Worm (Caenorhabditis elegans) whole organism, L4 larva: Measurements from ENCODE around the gene csn-1.
A peak's percentile ranks its signal among the peaks of the same experiment; 100 is the strongest.

Experiments
- F10B5.3 ChIP-seq: sonication (generic microtip); optimal IDR thresholded peaks from 2 replicates; lab custom pipeline; 2016; ENCODE audit warnings: mild to moderate bottlenecking, missing genetic modification characterization, missing compliant biosample characterization
- F37D6.2 ChIP-seq: sonication (generic microtip); optimal IDR thresholded peaks from 2 replicates; lab custom pipeline; 2016; ENCODE audit warnings: mild to moderate bottlenecking, missing genetic modification characterization, missing compliant biosample characterization
- T20F7.1 ChIP-seq: fragments of 200-800 bp; sonication (Bioruptor generic); optimal IDR thresholded peaks from 2 replicates; lab custom pipeline; 2018; ENCODE audit warnings: mild to moderate bottlenecking, missing genetic modification characterization, missing compliant biosample characterization
- T26A8.4 ChIP-seq: fragments of 200-800 bp; sonication (Bioruptor generic); IDR thresholded peaks from 2 replicates; pipeline ENCODE4 v1.3.6; 2022; ENCODE audit warnings: missing genetic modification characterization, missing compliant biosample characterization
- Y5F2A.4 ChIP-seq: fragments of 200-800 bp; sonication (Bioruptor generic); optimal IDR thresholded peaks from 2 replicates; lab custom pipeline; 2018; ENCODE audit warnings: mild to moderate bottlenecking, missing genetic modification characterization, missing compliant biosample characterization
- ZK546.5 ChIP-seq, 2 experiments: sonication (generic microtip); optimal IDR thresholded peaks; 2 replicates each; lab custom pipeline; 2017; ENCODE audit warnings: missing biosample characterization in 2 of 2, missing genetic modification characterization in 2 of 2
- aha-1 ChIP-seq: fragments of 150-350 bp; peaks from one replicate; lab custom pipeline; 2014; ENCODE audit warnings: missing biosample characterization, missing genetic modification characterization
- aly-2 ChIP-seq: sonication (generic microtip); optimal IDR thresholded peaks from 2 replicates; lab custom pipeline; 2018; ENCODE audit warnings: missing biosample characterization, missing genetic modification characterization
- arid-1 ChIP-seq: fragments of 200-800 bp; sonication (Bioruptor generic); conservative IDR thresholded peaks from 2 replicates; pipeline ENCODE4 v1.3.6; 2022; ENCODE audit warnings: missing genetic modification reagents, missing genetic modification characterization, missing compliant biosample characterization
- attf-4 ChIP-seq: sonication (generic microtip); optimal IDR thresholded peaks from 3 replicates; lab custom pipeline; 2017; ENCODE audit warnings: missing biosample characterization, missing genetic modification characterization
- ceh-28 ChIP-seq: fragments of 150-350 bp; optimal IDR thresholded peaks from 2 replicates; lab custom pipeline; 2014; ENCODE audit warnings: missing biosample characterization, missing genetic modification reagents, missing genetic modification characterization
- ceh-62 ChIP-seq: sonication (generic microtip); optimal IDR thresholded peaks from 2 replicates; lab custom pipeline; 2017; ENCODE audit warnings: missing biosample characterization, missing genetic modification characterization
- ctbp-1 ChIP-seq: fragments of 200-800 bp; sonication (Bioruptor generic); IDR thresholded peaks from 2 replicates; pipeline ENCODE4 v1.3.6; 2022; ENCODE audit warnings: missing genetic modification reagents, missing genetic modification characterization, missing compliant biosample characterization
- daf-16 ChIP-seq, 3 experiments: sonication (generic microtip); optimal IDR thresholded peaks; 2 replicates each; lab custom pipeline; 2016 to 2017; ENCODE audit warnings: missing genetic modification characterization in 3 of 3, missing genetic modification reagents in 3 of 3, mild to moderate bottlenecking in 2 of 3, missing compliant biosample characterization in 2 of 3, missing biosample characterization in 1 of 3, moderate library complexity in 1 of 3
- dmd-6 ChIP-seq: fragments of 200-800 bp; sonication (Bioruptor generic); IDR thresholded peaks from 2 replicates; pipeline ENCODE4 v1.3.6; 2022; ENCODE audit warnings: missing genetic modification reagents, missing genetic modification characterization, missing compliant biosample characterization
- dmd-8 ChIP-seq: fragments of 200-800 bp; sonication (Bioruptor generic); IDR thresholded peaks from 2 replicates; pipeline ENCODE4 v1.3.6; 2022; ENCODE audit warnings: missing genetic modification characterization, missing compliant biosample characterization
- duxl-1 ChIP-seq: sonication (generic microtip); optimal IDR thresholded peaks from 2 replicates; lab custom pipeline; 2016; ENCODE audit warnings: mild to moderate bottlenecking, missing genetic modification characterization, moderate library complexity, missing compliant biosample characterization; ENCODE audit not compliant: poor library complexity
- egl-43 ChIP-seq: fragments of 200-800 bp; sonication (Bioruptor generic); IDR thresholded peaks from 2 replicates; pipeline ENCODE4 v1.3.6; 2022; ENCODE audit warnings: missing genetic modification reagents, missing genetic modification characterization, missing compliant biosample characterization
- hlh-30 ChIP-seq: sonication (generic microtip); optimal IDR thresholded peaks from 2 replicates; lab custom pipeline; 2017; ENCODE audit warnings: antibody characterized with exemption, mild to moderate bottlenecking, missing genetic modification characterization, missing compliant biosample characterization; ENCODE audit not compliant: insufficient read depth
- hmg-1.1 ChIP-seq: fragments of 200-800 bp; sonication (Bioruptor generic); IDR thresholded peaks from 2 replicates; pipeline ENCODE4 v1.3.6; 2022; ENCODE audit warnings: missing genetic modification reagents, missing genetic modification characterization, missing compliant biosample characterization
- lim-7 ChIP-seq: fragments of 200-800 bp; sonication (Bioruptor generic); IDR thresholded peaks from 2 replicates; pipeline ENCODE4 v1.3.6; 2022; ENCODE audit warnings: missing genetic modification characterization, missing compliant biosample characterization
- lin-29 ChIP-seq: fragments of 200-800 bp; sonication (Bioruptor generic); IDR thresholded peaks from 2 replicates; pipeline ENCODE4 v1.3.6; 2022; ENCODE audit warnings: missing genetic modification reagents, missing genetic modification characterization, missing compliant biosample characterization
- lir-3 ChIP-seq: sonication (generic microtip); optimal IDR thresholded peaks from 2 replicates; lab custom pipeline; 2016; ENCODE audit warnings: mild to moderate bottlenecking, missing genetic modification characterization, missing compliant biosample characterization
- mdl-1 ChIP-seq, 2 experiments: fragments of 150-350 bp in 1 of 2; sonication (generic microtip) in 1 of 2; optimal IDR thresholded peaks; 2 replicates each; lab custom pipeline; 2014 to 2017; ENCODE audit warnings: missing biosample characterization in 2 of 2, missing genetic modification characterization in 2 of 2
- mdt-29 ChIP-seq: fragments of 200-800 bp; sonication (Bioruptor generic); IDR thresholded peaks from 2 replicates; pipeline ENCODE4 v1.3.6; 2022; ENCODE audit warnings: missing genetic modification reagents, missing genetic modification characterization, missing compliant biosample characterization
- mxl-3 ChIP-seq: fragments of 200-800 bp; sonication (Bioruptor generic); optimal IDR thresholded peaks from 2 replicates; lab custom pipeline; 2018; ENCODE audit warnings: mild to moderate bottlenecking, missing genetic modification characterization, missing compliant biosample characterization
- nhr-102 ChIP-seq: sonication (generic microtip); optimal IDR thresholded peaks from 2 replicates; lab custom pipeline; 2016; ENCODE audit warnings: mild to moderate bottlenecking, missing genetic modification characterization, moderate library complexity, missing compliant biosample characterization
- nhr-111 ChIP-seq: fragments of 200-800 bp; sonication (Bioruptor generic); optimal IDR thresholded peaks from 2 replicates; lab custom pipeline; 2018; ENCODE audit warnings: mild to moderate bottlenecking, missing genetic modification characterization, missing compliant biosample characterization
- nhr-237 ChIP-seq: sonication (generic microtip); optimal IDR thresholded peaks from 2 replicates; lab custom pipeline; 2017; ENCODE audit warnings: missing biosample characterization, missing genetic modification characterization
- nhr-25 ChIP-seq: sonication (generic microtip); optimal IDR thresholded peaks from 2 replicates; lab custom pipeline; 2017; ENCODE audit warnings: missing genetic modification characterization, mild to moderate bottlenecking, missing compliant biosample characterization, antibody characterized with exemption, moderate library complexity, borderline replicate concordance; ENCODE audit not compliant: insufficient read depth
- nhr-42 ChIP-seq: fragments of 200-800 bp; sonication (Bioruptor generic); IDR thresholded peaks from 2 replicates; pipeline ENCODE4 v1.3.6; 2022; ENCODE audit warnings: missing genetic modification characterization, missing compliant biosample characterization
- pha-4 ChIP-seq, 2 experiments: fragments of 150-350 bp in 1 of 2; fragments of 200-800 bp in 1 of 2; sonication (Bioruptor generic) in 1 of 2; IDR thresholded peaks in 1 of 2; optimal IDR thresholded peaks in 1 of 2; 2 replicates each; pipeline versions ENCODE4 v1.3.6 to Lab custom; 2014 to 2022; ENCODE audit warnings: missing genetic modification characterization in 2 of 2, missing genetic modification reagents in 2 of 2, missing biosample characterization in 1 of 2, missing compliant biosample characterization in 1 of 2
- php-3 ChIP-seq: fragments of 200-800 bp; sonication (Bioruptor generic); IDR thresholded peaks from 2 replicates; pipeline ENCODE4 v1.3.6; 2022; ENCODE audit warnings: missing genetic modification reagents, missing genetic modification characterization, missing compliant biosample characterization
- sdz-12 ChIP-seq: fragments of 200-800 bp; sonication (Bioruptor generic); optimal IDR thresholded peaks from 2 replicates; lab custom pipeline; 2018; ENCODE audit warnings: mild to moderate bottlenecking, missing genetic modification characterization, missing compliant biosample characterization
- set-16 ChIP-seq: fragments of 200-800 bp; sonication (Bioruptor generic); IDR thresholded peaks from 2 replicates; pipeline ENCODE4 v1.3.6; 2022; ENCODE audit warnings: missing genetic modification reagents, missing genetic modification characterization, missing compliant biosample characterization
- tag-97 ChIP-seq: fragments of 200-800 bp; sonication (Bioruptor generic); IDR thresholded peaks from 2 replicates; pipeline ENCODE4 v1.3.6; 2022; ENCODE audit warnings: missing genetic modification characterization, missing compliant biosample characterization
- tra-1 ChIP-seq: fragments of 200-800 bp; sonication (Bioruptor generic); IDR thresholded peaks from 2 replicates; pipeline ENCODE4 v1.3.6; 2022; ENCODE audit warnings: missing genetic modification reagents, missing genetic modification characterization, missing compliant biosample characterization
- unc-39 ChIP-seq: sonication (generic microtip); optimal IDR thresholded peaks from 2 replicates; lab custom pipeline; 2017; ENCODE audit warnings: missing biosample characterization, missing genetic modification characterization
- unc-62 ChIP-seq, 3 experiments: fragments of 150-350 bp in 1 of 3; sonication (generic microtip); optimal IDR thresholded peaks in 2 of 3; peaks in 1 of 3; 1 replicate in 1 of 3; 2 replicates in 2 of 3; lab custom pipeline; 2014 to 2017; ENCODE audit warnings: missing biosample characterization in 3 of 3, missing genetic modification characterization in 3 of 3, missing genetic modification reagents in 3 of 3, missing genotype in 1 of 3
- vab-7 ChIP-seq: fragments of 200-800 bp; sonication (Bioruptor generic); IDR thresholded peaks from 2 replicates; pipeline ENCODE4 v1.3.6; 2022; ENCODE audit warnings: missing genetic modification reagents, missing genetic modification characterization, missing compliant biosample characterization
- ztf-7 ChIP-seq: fragments of 150-350 bp; optimal IDR thresholded peaks from 2 replicates; lab custom pipeline; 2014; ENCODE audit warnings: missing biosample characterization, missing genetic modification characterization

Gene csn-1

ce11 chrV:17857901-17858300 lies 12.6 kb downstream of the csn-1 start (continued):
- peak; percentile 33; the same call in 1 of the 2 replicates for TF ChIP-seq tra-1 (GFP tag; lab: Robert Waterston, UW)
- no peak for TF ChIP-seq nhr-111
- TF ChIP-seq attf-4, result no peak
- peak; percentile 97 for TF ChIP-seq hmg-1.1 (GFP tag; lab: Robert Waterston, UW)
- peak; percentile 70; the same call in 1 of the 2 replicates for TF ChIP-seq mdt-29
- TF ChIP-seq duxl-1 (tag; lab: Kevin White, UChicago), result peak; percentile 83
- peak; percentile 73 for TF ChIP-seq dmd-6
- TF ChIP-seq sdz-12 (GFP tag; lab: Kevin White, UChicago), result no peak
- peak; percentile 77 for TF ChIP-seq set-16
- peak; percentile 45 for TF ChIP-seq pha-4 (GFP tag; IDR thresholded peaks at IDR 0.05; lab: Robert Waterston, UW)
- no peak for TF ChIP-seq pha-4 (tag; optimal IDR thresholded peaks at IDR 0.05; lab: Kevin White, UChicago)
- TF ChIP-seq egl-43 (GFP tag; lab: Robert Waterston, UW), result peak; percentile 76
- TF ChIP-seq dmd-8 (GFP tag; lab: Robert Waterston, UW), result no peak
- no peak for TF ChIP-seq unc-39 (tag; lab: Kevin White, UChicago)
- TF ChIP-seq mdl-1 (tag; optimal IDR thresholded peaks at IDR 0.05; lab: Kevin White, UChicago), result peak; percentile 79 to 88
- TF ChIP-seq unc-62 (GFP tag; optimal IDR thresholded peaks at IDR 0.05 in 1 of 2; lab: Kevin White, UChicago), result peak in 1 of 2 experiments; percentile 99
- no peak for TF ChIP-seq unc-62 (tag; optimal IDR thresholded peaks at IDR 0.05; lab: Kevin White, UChicago)
- no peak for TF ChIP-seq vab-7 (GFP tag; lab: Robert Waterston, UW)
- no peak for TF ChIP-seq php-3
- no peak for TF ChIP-seq aly-2 (tag; lab: Kevin White, UChicago)
- no peak for TF ChIP-seq ceh-62
- TF ChIP-seq lir-3, result peak; percentile 20
- TF ChIP-seq ztf-7 (tag; lab: Kevin White, UChicago), result peak; percentile 52
- TF ChIP-seq lin-29 (GFP tag; lab: Robert Waterston, UW), result no peak
- TF ChIP-seq aha-1, result no peak
- 0 out of 2 replicates have a peak, but pooled peaks have one; percentile 40 for TF ChIP-seq nhr-42 (GFP tag; lab: Robert Waterston, UW)
- no peak for TF ChIP-seq Y5F2A.4
- TF ChIP-seq T26A8.4 (GFP tag; lab: Robert Waterston, UW), result peak; percentile 84
- TF ChIP-seq lim-7 (GFP tag; lab: Robert Waterston, UW), result no peak

- TF ChIP-seq ZK546.5 (tag; optimal IDR thresholded peaks at IDR 0.05; lab: Kevin White, UChicago), result no peak
- no peak for TF ChIP-seq tag-97 (GFP tag; lab: Robert Waterston, UW)
- TF ChIP-seq egl-43 (GFP tag; lab: Robert Waterston, UW), result no peak
- TF ChIP-seq nhr-237 (tag; lab: Kevin White, UChicago), result no peak
- TF ChIP-seq hlh-30 (tag; lab: Kevin White, UChicago), result no peak
- TF ChIP-seq daf-16 (GFP tag; optimal IDR thresholded peaks at IDR 0.05; lab: Kevin White, UChicago), result no peak
- TF ChIP-seq daf-16 (tag; optimal IDR thresholded peaks at IDR 0.05; lab: Kevin White, UChicago), result no peak
- TF ChIP-seq F10B5.3 (tag; lab: Kevin White, UChicago), result no peak
- no peak for TF ChIP-seq ctbp-1
- no peak for TF ChIP-seq sdz-12 (GFP tag; lab: Kevin White, UChicago)
- no peak for TF ChIP-seq tra-1 (GFP tag; lab: Robert Waterston, UW)
- TF ChIP-seq ceh-28 (tag; lab: Kevin White, UChicago), result no peak
- no peak for TF ChIP-seq nhr-25 (tag; lab: Kevin White, UChicago)
- TF ChIP-seq arid-1 (GFP tag; lab: Robert Waterston, UW), result no peak
- TF ChIP-seq F37D6.2 (tag; lab: Kevin White, UChicago), result no peak
- TF ChIP-seq Y5F2A.4, result no peak
- no peak for TF ChIP-seq mxl-3 (GFP tag; lab: Kevin White, UChicago)
- no peak for TF ChIP-seq nhr-102
- no peak for TF ChIP-seq T20F7.1
Observed at ce11 chrV:17855889-17856288, 14.6 kb downstream of the csn-1 start, which contains the start of gene tcc-1. TSS of gene tcc-1 (minus strand) at chrV:17855989.
